Worm (Caenorhabditis elegans) whole organism, L4 larva: ENCODE measurements around the gene C18G1.9.

ENCODE experiments used
- Y5F2A.4 ChIP-seq: fragments of 200-800 bp; sonication (Bioruptor generic); optimal IDR thresholded peaks from 2 replicates; lab custom pipeline; 2018; ENCODE audit warnings: mild to moderate bottlenecking, missing genetic modification characterization, missing compliant biosample characterization
- cey-2 ChIP-seq: sonication (generic microtip); optimal IDR thresholded peaks from 3 replicates; lab custom pipeline; 2017; ENCODE audit warnings: missing genetic modification characterization, mild to moderate bottlenecking, missing compliant biosample characterization, antibody characterized with exemption, borderline replicate concordance; ENCODE audit not compliant: insufficient read depth
- nhr-28 ChIP-seq: fragments of 150-350 bp; optimal IDR thresholded peaks from 2 replicates; lab custom pipeline; 2014; ENCODE audit warnings: missing biosample characterization, missing genetic modification characterization
- pqm-1 ChIP-seq: sonication (generic microtip); optimal IDR thresholded peaks from 2 replicates; lab custom pipeline; 2017; ENCODE audit warnings: missing biosample characterization, missing genetic modification characterization
- skn-1 ChIP-seq: fragments of 150-350 bp; optimal IDR thresholded peaks from 2 replicates; lab custom pipeline; 2014; ENCODE audit warnings: missing biosample characterization, missing genetic modification characterization
- tra-1 ChIP-seq: fragments of 200-800 bp; sonication (Bioruptor generic); IDR thresholded peaks from 2 replicates; pipeline ENCODE4 v1.3.6; 2022; ENCODE audit warnings: missing genetic modification reagents, missing genetic modification characterization, missing compliant biosample characterization
- ztf-11 ChIP-seq: fragments of 150-350 bp; optimal IDR thresholded peaks from 2 replicates; lab custom pipeline; 2014; ENCODE audit warnings: missing biosample characterization, missing genetic modification characterization

ce11 chrV:4745269-4745668 is 24.3 kb downstream of the C18G1.9 start, which contains the start of gene C18G1.7:
- TF ChIP-seq cey-2 = no peak
- no peak for TF ChIP-seq pqm-1 (tag; lab: Kevin White, UChicago)
- TF ChIP-seq tra-1 (GFP tag; lab: Robert Waterston, UW) = no peak
- no peak for TF ChIP-seq ztf-11
- TF ChIP-seq Y5F2A.4 = no peak
- TF ChIP-seq skn-1 (tag; lab: Kevin White, UChicago) = no peak
- TF ChIP-seq nhr-28 = no peak
